Fruit fly (Drosophila melanogaster) whole organism, wandering third instar larva: ENCODE measurements around the gene cic.
A peak's percentile ranks its signal among the peaks of the same experiment; 100 is the strongest.

Experiments used
- Abd-B ChIP-seq: fragments of >200 bp; optimal IDR thresholded peaks from 2 replicates; lab custom pipeline; 2017; ENCODE audit warnings: missing biosample characterization, missing genetic modification characterization
- CG32264 ChIP-seq: fragments of 200-800 bp; sonication (Bioruptor generic); optimal IDR thresholded peaks from 2 replicates; lab custom pipeline; 2016; ENCODE audit warnings: missing biosample characterization, missing genetic modification characterization
- CG9705 ChIP-seq: fragments of 200-800 bp; sonication (Bioruptor generic); optimal IDR thresholded peaks from 2 replicates; lab custom pipeline; 2018; ENCODE audit warnings: missing biosample characterization, mild to moderate bottlenecking, missing genetic modification characterization
- CrebA ChIP-seq: fragments of 200-800 bp; sonication (Bioruptor generic); optimal IDR thresholded peaks from 2 replicates; lab custom pipeline; 2016; ENCODE audit warnings: missing biosample characterization, mild to moderate bottlenecking, missing genetic modification characterization, borderline replicate concordance
- Dfd ChIP-seq: fragments of >200 bp; optimal IDR thresholded peaks from 2 replicates; lab custom pipeline; 2017; ENCODE audit warnings: missing biosample characterization, missing genetic modification characterization
- Dif ChIP-seq: fragments of 200-275, 200-300 bp; sonication (Bioruptor generic); optimal IDR thresholded peaks from 2 replicates; lab custom pipeline; 2018; ENCODE audit warnings: missing biosample characterization, missing genetic modification characterization; ENCODE audit not compliant: partially characterized antibody
- GATAd ChIP-seq: sonication (Bioruptor generic); optimal IDR thresholded peaks from 2 replicates; lab custom pipeline; 2016; ENCODE audit warnings: missing biosample characterization, missing genetic modification characterization
- HLH106 ChIP-seq: fragments of 200-800 bp; optimal IDR thresholded peaks from 3 replicates; lab custom pipeline; 2019; ENCODE audit warnings: missing biosample characterization, mild to moderate bottlenecking, missing genetic modification characterization, moderate library complexity
- Hnf4 ChIP-seq: fragments of 200-800 bp; sonication (Bioruptor generic); optimal IDR thresholded peaks from 2 replicates; lab custom pipeline; 2016; ENCODE audit warnings: missing biosample characterization, mild to moderate bottlenecking, missing genetic modification characterization
- Hr78 ChIP-seq: fragments of >200 bp; optimal IDR thresholded peaks from 2 replicates; lab custom pipeline; 2017; ENCODE audit warnings: missing biosample characterization, missing genetic modification characterization
- Hr83 ChIP-seq: fragments of 200-300 bp; sonication (Bioruptor generic); optimal IDR thresholded peaks from 2 replicates; lab custom pipeline; 2016; ENCODE audit warnings: missing biosample characterization, mild to moderate bottlenecking, missing genetic modification characterization, moderate library complexity; ENCODE audit not compliant: poor library complexity, severe bottlenecking
- Jra ChIP-seq: sonication (Bioruptor generic); optimal IDR thresholded peaks from 2 replicates; lab custom pipeline; 2016; ENCODE audit warnings: missing biosample characterization, missing genetic modification characterization
- Mio ChIP-seq: sonication (Bioruptor generic); optimal IDR thresholded peaks from 2 replicates; lab custom pipeline; 2016; ENCODE audit warnings: missing biosample characterization, missing genetic modification characterization
- Myc ChIP-seq: fragments of >200 bp; optimal IDR thresholded peaks from 2 replicates; lab custom pipeline; 2017
- N ChIP-seq: fragments of >200 bp; optimal IDR thresholded peaks from 2 replicates; lab custom pipeline; 2018; ENCODE audit warnings: missing biosample characterization, missing external identifiers, missing genetic modification characterization
- OdsH ChIP-seq: fragments of 200-800 bp; sonication (Bioruptor generic); optimal IDR thresholded peaks from 2 replicates; lab custom pipeline; 2016; ENCODE audit warnings: missing biosample characterization, mild to moderate bottlenecking, missing genetic modification characterization
- Rel ChIP-seq, 2 experiments: fragments of 200-800 bp; sonication (Bioruptor generic) in 1 of 2; optimal IDR thresholded peaks; 2 replicates in 1 of 2; 3 replicates in 1 of 2; lab custom pipeline; 2016 to 2019; ENCODE audit warnings: mild to moderate bottlenecking in 2 of 2, missing biosample characterization in 2 of 2, missing genetic modification characterization in 2 of 2, moderate library complexity in 1 of 2
- Sp1 ChIP-seq: fragments of 200-800 bp; sonication (Bioruptor generic); optimal IDR thresholded peaks from 3 replicates; lab custom pipeline; 2019; ENCODE audit warnings: missing biosample characterization, mild to moderate bottlenecking, missing genetic modification characterization, moderate library complexity
- Vsx2 ChIP-seq: fragments of 200-300, 225-300 bp; sonication (Bioruptor generic); optimal IDR thresholded peaks from 2 replicates; lab custom pipeline; 2018; ENCODE audit warnings: missing biosample characterization, missing genetic modification characterization; ENCODE audit not compliant: partially characterized antibody
- br ChIP-seq: fragments of 200-800 bp; sonication (Bioruptor generic); optimal IDR thresholded peaks from 2 replicates; lab custom pipeline; 2016; ENCODE audit warnings: missing biosample characterization, missing genetic modification characterization
- brk ChIP-seq: fragments of 200-800 bp; sonication (Bioruptor generic); optimal IDR thresholded peaks from 2 replicates; lab custom pipeline; 2016; ENCODE audit warnings: missing biosample characterization, mild to moderate bottlenecking, missing genetic modification characterization
- dl ChIP-seq, 2 experiments: fragments of 175-275, 200-275 bp in 1 of 2; fragments of 200-275 bp in 1 of 2; sonication (Bioruptor generic); optimal IDR thresholded peaks; lab custom pipeline; 2018; ENCODE audit warnings: mild to moderate bottlenecking in 2 of 2, missing biosample characterization in 2 of 2, missing genetic modification characterization in 2 of 2, moderate library complexity in 2 of 2; ENCODE audit not compliant: partially characterized antibody in 2 of 2, insufficient read depth in 1 of 2
- dmrt93B ChIP-seq: fragments of 200-800 bp; sonication (Bioruptor generic); optimal IDR thresholded peaks from 2 replicates; lab custom pipeline; 2018; ENCODE audit warnings: missing biosample characterization, mild to moderate bottlenecking, missing genetic modification characterization
- dsf ChIP-seq: sonication (Bioruptor generic); optimal IDR thresholded peaks from 2 replicates; lab custom pipeline; 2016; ENCODE audit warnings: missing biosample characterization, missing genetic modification characterization, borderline replicate concordance
- ey ChIP-seq: fragments of 200-800 bp; sonication (Bioruptor generic); optimal IDR thresholded peaks from 2 replicates; lab custom pipeline; 2016; ENCODE audit warnings: missing biosample characterization, missing genetic modification characterization
- foxo ChIP-seq, 2 experiments: fragments of 200-800 bp; sonication (Bioruptor generic); optimal IDR thresholded peaks; 2 replicates in 1 of 2; 3 replicates in 1 of 2; lab custom pipeline; 2016 to 2017; ENCODE audit warnings: missing biosample characterization in 2 of 2, missing genetic modification characterization in 2 of 2
- fru ChIP-seq: fragments of 200-800 bp; sonication (Bioruptor generic); optimal IDR thresholded peaks from 3 replicates; lab custom pipeline; 2016; ENCODE audit warnings: missing biosample characterization, mild to moderate bottlenecking, missing genetic modification characterization
- h ChIP-seq: fragments of 200-800 bp; sonication (Bioruptor generic); optimal IDR thresholded peaks from 3 replicates; lab custom pipeline; 2016; ENCODE audit warnings: missing biosample characterization, mild to moderate bottlenecking, missing genetic modification characterization
- jim ChIP-seq: fragments of 175-275, 200-325 bp; sonication (Bioruptor generic); optimal IDR thresholded peaks from 2 replicates; lab custom pipeline; 2016; ENCODE audit warnings: missing biosample characterization, mild to moderate bottlenecking, missing genetic modification characterization
- lola ChIP-seq: fragments of >200 bp; optimal IDR thresholded peaks from 2 replicates; lab custom pipeline; 2017; ENCODE audit warnings: missing biosample characterization, missing genetic modification characterization
- pan ChIP-seq: fragments of >200 bp; optimal IDR thresholded peaks from 2 replicates; lab custom pipeline; 2017
- psq ChIP-seq: fragments of 200-800 bp; sonication (Bioruptor generic); optimal IDR thresholded peaks from 3 replicates; lab custom pipeline; 2017; ENCODE audit warnings: missing biosample characterization, mild to moderate bottlenecking, missing genetic modification characterization, moderate library complexity
- rgr ChIP-seq: fragments of 200-800 bp; sonication (Bioruptor generic); optimal IDR thresholded peaks from 3 replicates; lab custom pipeline; 2016; ENCODE audit warnings: missing biosample characterization, mild to moderate bottlenecking, missing genetic modification characterization
- sage ChIP-seq: fragments of 200-800 bp; sonication (Bioruptor generic); optimal IDR thresholded peaks from 2 replicates; lab custom pipeline; 2016; ENCODE audit warnings: missing biosample characterization, mild to moderate bottlenecking, missing genetic modification characterization
- sv ChIP-seq: fragments of 200-800 bp; sonication (Bioruptor generic); optimal IDR thresholded peaks from 3 replicates; lab custom pipeline; 2016; ENCODE audit warnings: missing biosample characterization, missing genetic modification characterization
- tai ChIP-seq: sonication (Bioruptor generic); optimal IDR thresholded peaks from 2 replicates; lab custom pipeline; 2016; ENCODE audit warnings: missing biosample characterization, missing genetic modification characterization
- usp ChIP-seq: fragments of >200 bp; optimal IDR thresholded peaks from 2 replicates; lab custom pipeline; 2017; ENCODE audit warnings: missing biosample characterization, missing genetic modification characterization
- woc ChIP-seq: sonication (Bioruptor generic); optimal IDR thresholded peaks from 2 replicates; lab custom pipeline; 2016; ENCODE audit warnings: missing biosample characterization, mild to moderate bottlenecking, missing genetic modification characterization

Gene cic

DNA sequence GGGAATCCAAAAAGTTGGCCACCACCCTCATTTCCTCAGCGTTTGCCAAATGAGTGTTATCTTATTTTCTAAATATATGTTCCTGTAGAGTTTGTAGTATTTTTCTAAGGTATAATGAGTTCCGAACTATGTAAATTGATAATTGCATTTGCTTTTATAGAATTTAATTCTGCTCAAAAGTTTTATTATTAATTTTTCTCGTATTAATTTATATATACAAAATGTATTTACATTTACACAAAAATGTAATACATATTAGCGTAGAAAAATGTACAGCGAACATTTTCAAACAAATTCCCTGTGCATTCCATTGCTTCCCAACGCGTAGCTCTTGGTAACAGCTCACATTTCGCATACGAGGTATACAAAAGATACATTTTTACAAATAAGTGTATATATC lies 42.9 kb upstream of the cic start, which contains the start of gene CG17199:
Gene CG17199 (minus strand): TSS at position 101 of the 400 bp plus-strand sequence.
- no peak for TF ChIP-seq br
- TF ChIP-seq CG9705 (GFP tag; lab: Kevin White, UChicago), result no peak
- no peak for TF ChIP-seq jim (GFP tag; lab: Kevin White, UChicago)
- no peak for TF ChIP-seq Vsx2
- TF ChIP-seq psq, result no peak
- no peak for TF ChIP-seq Mio (GFP tag; lab: Kevin White, UChicago)
- TF ChIP-seq foxo (GFP tag; optimal IDR thresholded peaks at IDR 0.05; lab: Kevin White, UChicago), result no peak
- no peak for TF ChIP-seq fru (GFP tag; lab: Kevin White, UChicago)

DNA sequence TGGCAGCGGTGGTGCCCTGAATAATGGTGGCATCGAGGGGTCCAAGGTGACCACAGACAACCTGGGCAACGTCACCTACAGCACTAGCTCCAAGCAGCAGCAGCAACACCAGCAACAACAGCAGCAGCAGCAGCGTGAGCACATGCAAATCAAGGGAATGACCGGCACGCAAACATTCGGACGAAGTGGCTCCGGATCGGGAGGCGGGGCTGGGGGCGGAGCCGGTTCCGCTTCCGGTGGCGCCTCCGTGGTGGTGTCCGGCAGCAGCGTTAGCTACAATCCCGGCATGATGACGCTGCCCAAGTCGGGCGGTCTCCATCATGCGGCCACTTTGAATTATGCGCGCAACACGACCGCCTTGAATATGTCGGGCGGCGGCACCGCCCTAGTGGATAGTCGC lies 25.0 kb upstream of the cic start:
- TF ChIP-seq Myc (lab: Kevin White, UChicago), result no peak
- TF ChIP-seq sv (GFP tag; lab: Kevin White, UChicago), result no peak
- no peak for TF ChIP-seq foxo (GFP tag; optimal IDR thresholded peaks at IDR 0.05; lab: Kevin White, UChicago)
- TF ChIP-seq tai, result no peak
- no peak for TF ChIP-seq dl (GFP tag; optimal IDR thresholded peaks at IDR 0.05; lab: Kevin White, UChicago; ENCODE audit: insufficient read depth in 1 of 2, partially characterized antibody in 2 of 2)
- no peak for TF ChIP-seq sage (GFP tag; lab: Kevin White, UChicago)
- TF ChIP-seq psq, result no peak
- peak; percentile 97 for TF ChIP-seq Dfd

DNA sequence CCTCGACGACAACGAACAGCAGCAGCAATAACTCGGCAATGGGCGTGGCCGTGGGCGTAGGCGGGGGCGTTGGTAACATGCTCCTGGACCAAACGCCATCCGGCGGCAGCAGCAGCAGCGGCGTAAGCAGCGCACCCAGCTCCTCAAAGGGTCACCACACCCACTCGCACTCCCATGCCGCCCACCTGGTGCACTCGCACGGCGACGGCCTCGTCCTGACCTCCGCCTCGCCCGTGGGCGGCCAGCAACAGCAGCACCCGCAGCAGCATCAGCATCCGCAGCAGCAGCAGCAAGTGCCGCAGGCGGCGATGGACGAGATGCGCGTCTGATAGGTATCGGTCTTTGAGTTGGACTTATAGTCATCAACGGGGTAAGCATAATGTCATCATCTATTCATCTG lies 14.6 kb upstream of the cic start:
- TF ChIP-seq Dfd (peak; percentile 87), psq (no peak)

DNA sequence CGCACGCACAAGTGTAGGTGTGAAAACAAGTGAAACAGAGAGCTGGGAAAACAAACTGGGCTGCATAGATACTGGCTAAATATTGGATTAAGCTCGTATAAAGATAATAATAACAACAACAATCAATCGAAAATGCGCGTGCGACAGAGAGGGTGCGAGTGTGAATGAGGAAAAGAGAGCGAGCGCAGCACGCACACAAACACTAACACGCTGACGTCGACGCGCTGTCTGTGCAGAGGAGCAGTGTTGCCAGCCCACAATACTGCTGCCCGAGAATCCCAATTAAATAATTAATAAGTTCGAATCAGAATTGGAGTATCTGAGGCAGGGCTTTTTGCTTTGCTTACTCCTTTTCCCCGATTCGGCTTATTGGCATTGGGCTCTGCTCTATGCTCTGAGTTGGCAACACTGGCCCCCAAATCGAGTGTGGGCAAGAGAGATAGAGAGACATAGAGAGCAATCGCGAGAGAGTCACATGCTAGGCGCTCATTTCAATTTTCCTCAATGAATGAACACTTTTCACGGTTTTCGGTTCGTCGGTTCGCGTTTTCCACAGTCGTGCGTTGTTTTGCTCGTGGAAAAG lies 523 bp downstream of the cic start:
- peak; percentile 90 for TF ChIP-seq CG32264 (GFP tag; lab: Kevin White, UChicago)
- TF ChIP-seq ey, result peak; percentile 93
- peak; percentile 73 for TF ChIP-seq jim (GFP tag; lab: Kevin White, UChicago)
- TF ChIP-seq rgr (GFP tag; lab: Kevin White, UChicago), result peak; percentile 94
- peak; percentile 90 for TF ChIP-seq OdsH (GFP tag; lab: Kevin White, UChicago)
- TF ChIP-seq lola (GFP tag; lab: Kevin White, UChicago), result no peak
- peak; percentile 78 for TF ChIP-seq sage (GFP tag; lab: Kevin White, UChicago)
- TF ChIP-seq Rel (GFP tag; optimal IDR thresholded peaks at IDR 0.05; lab: Kevin White, UChicago), result peak; percentile 79
- no peak for TF ChIP-seq Rel (tag; optimal IDR thresholded peaks at IDR 0.05; lab: Kevin White, UChicago)
- no peak for TF ChIP-seq Vsx2
- TF ChIP-seq tai, result peak; percentile 90
- peak; percentile 70 for TF ChIP-seq HLH106 (tag; lab: Kevin White, UChicago)
- TF ChIP-seq Sp1 (GFP tag; lab: Kevin White, UChicago), result peak; percentile 26
- no peak for TF ChIP-seq Myc (lab: Kevin White, UChicago)
- TF ChIP-seq dsf (GFP tag; lab: Kevin White, UChicago), result peak; percentile 38
- TF ChIP-seq sv (GFP tag; lab: Kevin White, UChicago), result peak; percentile 77
- peak; percentile 65 for TF ChIP-seq brk (GFP tag; lab: Kevin White, UChicago)
- TF ChIP-seq GATAd, result peak; percentile 35
- peak in 1 of 2 experiments; percentile 59 for TF ChIP-seq dl (GFP tag; optimal IDR thresholded peaks at IDR 0.05; lab: Kevin White, UChicago; ENCODE audit: insufficient read depth in 1 of 2, partially characterized antibody in 2 of 2)
- no peak for TF ChIP-seq pan
- TF ChIP-seq Dfd, result no peak
- peak; percentile 85 for TF ChIP-seq CrebA (GFP tag; lab: Kevin White, UChicago)
- peak; percentile 85 for TF ChIP-seq Hr83 (GFP tag; lab: Kevin White, UChicago)
- TF ChIP-seq Dif (GFP tag; lab: Kevin White, UChicago), result peak; percentile 73
- peak; percentile 90 for TF ChIP-seq fru (GFP tag; lab: Kevin White, UChicago)
- peak; percentile 92 for TF ChIP-seq br
- no peak for TF ChIP-seq Abd-B (GFP tag; lab: Kevin White, UChicago)
- peak; percentile 85 for TF ChIP-seq psq
- no peak for TF ChIP-seq Hr78
- peak; percentile 62 for TF ChIP-seq dmrt93B
- no peak for TF ChIP-seq usp
- TF ChIP-seq Jra (GFP tag; lab: Kevin White, UChicago), result peak; percentile 85
- peak; percentile 94 for TF ChIP-seq Hnf4 (GFP tag; lab: Kevin White, UChicago)
- peak; percentile 79 to 94 for TF ChIP-seq foxo (GFP tag; optimal IDR thresholded peaks at IDR 0.05; lab: Kevin White, UChicago)
- peak; percentile 94 for TF ChIP-seq h (GFP tag; lab: Kevin White, UChicago)
- peak; percentile 59 for TF ChIP-seq woc
- TF ChIP-seq N (GFP tag; lab: Kevin White, UChicago), result no peak
- TF ChIP-seq Mio (GFP tag; lab: Kevin White, UChicago), result peak; percentile 73
- no peak for TF ChIP-seq CG9705 (GFP tag; lab: Kevin White, UChicago)
